Worm (Caenorhabditis elegans) whole organism, L2 larva: ENCODE data around the gene pho-12.

Experiments used
- C34F6.9 ChIP-seq: fragments of 150-350 bp; optimal IDR thresholded peaks from 2 replicates; lab custom pipeline; 2014; ENCODE audit warnings: missing biosample characterization, missing genetic modification characterization
- F13H6.1 ChIP-seq: sonication (generic microtip); optimal IDR thresholded peaks from 2 replicates; lab custom pipeline; 2016; ENCODE audit warnings: missing genetic modification characterization, missing compliant biosample characterization
- R02D3.7 ChIP-seq: fragments of 150-350 bp; optimal IDR thresholded peaks from 2 replicates; lab custom pipeline; 2014; ENCODE audit warnings: missing biosample characterization, missing genetic modification characterization
- Y55F3AM.14 ChIP-seq: fragments of 200-800 bp; sonication (Bioruptor generic); optimal IDR thresholded peaks from 2 replicates; lab custom pipeline; 2018; ENCODE audit warnings: mild to moderate bottlenecking, missing genetic modification characterization, missing compliant biosample characterization
- ZK546.5 ChIP-seq: sonication (generic microtip); optimal IDR thresholded peaks from 2 replicates; lab custom pipeline; 2017; ENCODE audit warnings: missing biosample characterization, missing genetic modification characterization
- alr-1 ChIP-seq: fragments of 150-350 bp; optimal IDR thresholded peaks from 2 replicates; lab custom pipeline; 2014; ENCODE audit warnings: missing biosample characterization, missing genetic modification characterization
- aly-2 ChIP-seq: fragments of 150-350 bp; optimal IDR thresholded peaks from 2 replicates; lab custom pipeline; 2014; ENCODE audit warnings: missing biosample characterization, missing genetic modification characterization
- ama-1 ChIP-seq: fragments of 150-350 bp; optimal IDR thresholded peaks from 2 replicates; lab custom pipeline; 2018; ENCODE audit warnings: inconsistent platforms
- blmp-1 ChIP-seq: sonication (generic microtip); optimal IDR thresholded peaks from 2 replicates; lab custom pipeline; 2017; ENCODE audit warnings: missing genetic modification characterization, mild to moderate bottlenecking, missing compliant biosample characterization, antibody characterized with exemption, moderate library complexity; ENCODE audit not compliant: insufficient read depth
- ceh-16 ChIP-seq: fragments of 150-350 bp; optimal IDR thresholded peaks from 2 replicates; lab custom pipeline; 2014; ENCODE audit warnings: missing biosample characterization, missing genetic modification characterization
- ceh-82 ChIP-seq: fragments of 150-350 bp; optimal IDR thresholded peaks from 2 replicates; lab custom pipeline; 2014; ENCODE audit warnings: missing biosample characterization, missing genetic modification characterization
- crh-2 ChIP-seq: sonication (generic microtip); optimal IDR thresholded peaks from 2 replicates; lab custom pipeline; 2017; ENCODE audit warnings: missing biosample characterization, missing genetic modification characterization
- dmd-4 ChIP-seq: sonication (generic microtip); optimal IDR thresholded peaks from 2 replicates; lab custom pipeline; 2017; ENCODE audit warnings: missing biosample characterization, missing genetic modification characterization
- egl-27 ChIP-seq: sonication (generic microtip); optimal IDR thresholded peaks from 3 replicates; lab custom pipeline; 2017; ENCODE audit warnings: missing biosample characterization, missing genetic modification reagents, missing genetic modification characterization
- elt-1 ChIP-seq: fragments of 150-350 bp; optimal IDR thresholded peaks from 2 replicates; lab custom pipeline; 2014; ENCODE audit warnings: missing biosample characterization, missing genetic modification characterization
- elt-3 ChIP-seq: sonication (generic microtip); optimal IDR thresholded peaks from 2 replicates; lab custom pipeline; 2017; ENCODE audit warnings: missing biosample characterization, missing genetic modification characterization
- fos-1 ChIP-seq: fragments of 150-350 bp; optimal IDR thresholded peaks from 2 replicates; lab custom pipeline; 2014; ENCODE audit warnings: missing biosample characterization, missing genetic modification characterization
- gmeb-1 ChIP-seq: fragments of 150-350 bp; optimal IDR thresholded peaks from 2 replicates; lab custom pipeline; 2014; ENCODE audit warnings: missing biosample characterization, missing genetic modification characterization
- lin-11 ChIP-seq: fragments of 150-350 bp; sonication (generic microtip); optimal IDR thresholded peaks from 2 replicates; lab custom pipeline; 2014; ENCODE audit warnings: missing biosample characterization, missing genetic modification characterization, inconsistent platforms, mixed read lengths
- lin-13 ChIP-seq: fragments of 150-350 bp; optimal IDR thresholded peaks from 2 replicates; lab custom pipeline; 2014; ENCODE audit warnings: missing biosample characterization, missing genetic modification reagents, missing genetic modification characterization
- lin-39 ChIP-seq: fragments of 150-350 bp; optimal IDR thresholded peaks from 2 replicates; lab custom pipeline; 2014; ENCODE audit warnings: missing biosample characterization, missing genetic modification reagents, missing genetic modification characterization
- lsy-2 ChIP-seq, 2 experiments: fragments of 150-350 bp in 1 of 2; sonication (generic microtip) in 1 of 2; optimal IDR thresholded peaks; 2 replicates each; lab custom pipeline; 2014 to 2017; ENCODE audit warnings: missing biosample characterization in 2 of 2, missing genetic modification characterization in 2 of 2
- mab-5 ChIP-seq: fragments of 150-350 bp; optimal IDR thresholded peaks from 2 replicates; lab custom pipeline; 2014; ENCODE audit warnings: missing biosample characterization, missing genetic modification characterization
- mbf-1 ChIP-seq: sonication (generic microtip); optimal IDR thresholded peaks from 2 replicates; lab custom pipeline; 2017; ENCODE audit warnings: missing biosample characterization, missing genetic modification characterization
- mdl-1 ChIP-seq, 2 experiments: fragments of 150-350 bp in 1 of 2; sonication (generic microtip) in 1 of 2; optimal IDR thresholded peaks; 2 replicates each; lab custom pipeline; 2017; ENCODE audit warnings: missing biosample characterization in 2 of 2, missing genetic modification characterization in 2 of 2
- nhr-10 ChIP-seq: sonication (generic microtip); optimal IDR thresholded peaks from 2 replicates; lab custom pipeline; 2017; ENCODE audit warnings: missing biosample characterization, missing genetic modification characterization
- nhr-11 ChIP-seq: fragments of 150-350 bp; optimal IDR thresholded peaks from 2 replicates; lab custom pipeline; 2014; ENCODE audit warnings: missing biosample characterization, missing genetic modification characterization
- nhr-12 ChIP-seq: fragments of 150-350 bp; optimal IDR thresholded peaks from 2 replicates; lab custom pipeline; 2014; ENCODE audit warnings: missing biosample characterization, missing genetic modification characterization
- nhr-129 ChIP-seq: fragments of 150-350 bp; optimal IDR thresholded peaks from 2 replicates; lab custom pipeline; 2014; ENCODE audit warnings: missing biosample characterization, missing genetic modification characterization
- nhr-21 ChIP-seq: fragments of 150-350 bp; optimal IDR thresholded peaks from 2 replicates; lab custom pipeline; 2014; ENCODE audit warnings: missing biosample characterization, missing genetic modification characterization
- nhr-23 ChIP-seq: fragments of 150-350 bp; optimal IDR thresholded peaks from 2 replicates; lab custom pipeline; 2014; ENCODE audit warnings: missing biosample characterization, missing genetic modification reagents, missing genetic modification characterization
- nhr-237 ChIP-seq: fragments of 150-350 bp; optimal IDR thresholded peaks from 2 replicates; lab custom pipeline; 2014; ENCODE audit warnings: missing biosample characterization, missing genetic modification characterization
- nhr-25 ChIP-seq: fragments of 150-350 bp; sonication (generic microtip); optimal IDR thresholded peaks from 3 replicates; lab custom pipeline; 2014; ENCODE audit warnings: missing biosample characterization, missing genetic modification characterization
- nhr-6 ChIP-seq: fragments of 150-350 bp; optimal IDR thresholded peaks from 2 replicates; lab custom pipeline; 2014; ENCODE audit warnings: missing biosample characterization, missing genetic modification characterization
- nhr-77 ChIP-seq: fragments of 150-350 bp; optimal IDR thresholded peaks from 2 replicates; lab custom pipeline; 2014; ENCODE audit warnings: missing biosample characterization, missing genetic modification characterization
- peb-1 ChIP-seq: fragments of 150-350 bp; optimal IDR thresholded peaks from 2 replicates; lab custom pipeline; 2014; ENCODE audit warnings: missing biosample characterization, missing genetic modification characterization
- sem-4 ChIP-seq: fragments of 150-350 bp; optimal IDR thresholded peaks from 2 replicates; lab custom pipeline; 2014; ENCODE audit warnings: missing biosample characterization, missing genetic modification reagents, missing genetic modification characterization
- skn-1 ChIP-seq: sonication (generic microtip); optimal IDR thresholded peaks from 2 replicates; lab custom pipeline; 2017; ENCODE audit warnings: missing biosample characterization, missing genetic modification characterization
- sma-3 ChIP-seq: sonication (generic microtip); optimal IDR thresholded peaks from 2 replicates; lab custom pipeline; 2016; ENCODE audit warnings: missing genetic modification reagents, missing genetic modification characterization, missing compliant biosample characterization
- sma-9 ChIP-seq, 2 experiments: fragments of 150-350 bp in 1 of 2; sonication (generic microtip) in 1 of 2; optimal IDR thresholded peaks; 2 replicates each; lab custom pipeline; 2014 to 2016; ENCODE audit warnings: missing genetic modification characterization in 2 of 2, mild to moderate bottlenecking in 1 of 2, missing biosample characterization in 1 of 2, missing compliant biosample characterization in 1 of 2, missing genetic modification reagents in 1 of 2, moderate library complexity in 1 of 2
- snpc-4 ChIP-seq: fragments of 150-350 bp; optimal IDR thresholded peaks from 2 replicates; lab custom pipeline; 2014; ENCODE audit warnings: missing biosample characterization, missing genetic modification characterization
- unc-39 ChIP-seq: fragments of 150-350 bp; optimal IDR thresholded peaks from 2 replicates; lab custom pipeline; 2014; ENCODE audit warnings: missing biosample characterization, missing genetic modification characterization
- unc-55 ChIP-seq: fragments of 150-350 bp; sonication (generic microtip); optimal IDR thresholded peaks from 3 replicates; lab custom pipeline; 2014; ENCODE audit warnings: missing biosample characterization, missing genetic modification reagents, missing genetic modification characterization
- unc-62 ChIP-seq: fragments of 150-350 bp; optimal IDR thresholded peaks from 2 replicates; lab custom pipeline; 2014; ENCODE audit warnings: missing biosample characterization, missing genetic modification reagents, missing genetic modification characterization
- zag-1 ChIP-seq: fragments of 150-350 bp; optimal IDR thresholded peaks from 2 replicates; lab custom pipeline; 2014; ENCODE audit warnings: missing biosample characterization, missing genetic modification characterization
- ztf-1 ChIP-seq: fragments of 200-800 bp; sonication (Bioruptor generic); conservative IDR thresholded peaks from 2 replicates; pipeline ENCODE4 v1.3.6; 2022; ENCODE audit warnings: missing genetic modification characterization, missing compliant biosample characterization
- ztf-11 ChIP-seq: sonication (generic microtip); optimal IDR thresholded peaks from 2 replicates; lab custom pipeline; 2017; ENCODE audit warnings: missing biosample characterization, missing genetic modification characterization
- ztf-4 ChIP-seq: fragments of 150-350 bp; optimal IDR thresholded peaks from 2 replicates; lab custom pipeline; 2014; ENCODE audit warnings: missing biosample characterization, missing genetic modification characterization

The pho-12 gene

DNA sequence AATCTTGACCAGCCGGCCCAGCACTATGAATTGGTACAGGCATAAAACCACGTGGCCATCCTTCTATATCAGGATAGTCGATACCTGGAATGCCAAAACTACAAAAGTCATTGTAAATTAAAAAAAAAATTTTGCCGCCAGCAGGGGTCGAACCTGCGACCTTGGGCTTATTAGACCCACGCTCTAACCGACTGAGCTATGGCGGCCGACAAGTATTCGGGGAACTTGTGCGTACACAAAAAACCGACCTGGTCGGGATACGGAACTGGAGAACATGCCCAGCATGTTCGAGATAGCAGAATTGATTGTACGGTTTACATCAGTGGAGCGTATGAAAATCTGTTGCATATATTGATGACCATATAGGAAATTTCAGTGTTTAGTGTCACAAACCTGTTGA, 3.3 kb downstream of the pho-12 start (continued):
- peak; percentile 98 for TF ChIP-seq snpc-4 (tag; lab: Kevin White, UChicago)
- no peak for TF ChIP-seq nhr-10 (tag; lab: Kevin White, UChicago)

DNA sequence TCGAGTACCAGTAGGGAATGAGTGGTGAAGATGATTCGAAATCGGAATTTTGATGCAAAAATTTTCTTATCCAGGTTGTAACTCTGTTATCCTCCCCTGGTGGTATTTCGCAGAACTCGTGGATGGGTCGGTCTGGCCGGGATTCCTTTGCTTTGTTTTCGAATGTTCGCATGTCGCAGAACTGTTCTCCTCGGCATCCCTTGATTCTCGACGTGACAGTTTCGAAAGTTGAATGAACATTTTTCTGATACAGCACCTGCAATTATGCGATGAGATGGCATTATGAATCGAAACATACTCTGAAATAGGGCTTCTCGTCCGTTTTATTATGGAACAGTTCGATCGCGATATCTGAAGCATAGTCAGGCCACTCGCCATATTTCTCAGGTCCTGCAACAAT, 4.4 kb downstream of the pho-12 start:
- TF ChIP-seq fos-1 (tag; lab: Kevin White, UChicago) = no peak
- no peak for TF ChIP-seq ztf-4 (tag; lab: Kevin White, UChicago)
- no peak for TF ChIP-seq C34F6.9 (tag; lab: Kevin White, UChicago)
- TF ChIP-seq unc-39 (tag; lab: Kevin White, UChicago) = no peak
- TF ChIP-seq sma-9 (GFP tag; optimal IDR thresholded peaks at IDR 0.05; lab: Kevin White, UChicago) = no peak
- TF ChIP-seq sma-9 (tag; optimal IDR thresholded peaks at IDR 0.05; lab: Kevin White, UChicago) = no peak
- no peak for TF ChIP-seq nhr-77
- TF ChIP-seq lsy-2 (tag; optimal IDR thresholded peaks at IDR 0.05; lab: Kevin White, UChicago) = no peak
- no peak for TF ChIP-seq nhr-21 (tag; lab: Kevin White, UChicago)
- TF ChIP-seq egl-27 (tag; lab: Kevin White, UChicago) = no peak

DNA sequence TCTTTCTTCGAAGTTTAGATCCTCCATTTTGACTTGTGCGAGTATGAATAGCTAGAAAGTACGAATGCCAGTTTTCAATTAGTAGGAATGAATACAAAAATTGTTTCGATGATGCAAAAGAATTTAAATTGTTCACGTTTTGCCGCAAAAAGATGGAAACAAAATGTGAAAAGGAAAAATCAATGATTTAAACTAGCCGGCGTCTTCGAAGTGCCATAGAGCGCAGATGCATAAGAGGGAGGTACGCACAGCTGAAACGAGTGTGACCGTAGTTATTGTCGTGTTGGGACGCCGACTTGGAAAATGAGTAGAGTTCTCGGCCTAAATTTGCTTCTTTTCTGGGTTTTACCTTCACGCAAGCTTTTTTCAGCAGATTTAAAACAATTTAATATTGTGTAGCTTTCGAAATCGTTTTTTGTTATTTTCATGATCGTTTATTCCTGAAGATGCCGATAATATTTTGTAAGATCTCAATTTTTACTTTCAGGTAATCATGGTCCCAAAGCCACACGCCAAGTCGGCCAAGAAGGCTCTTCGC, 5.4 kb downstream of the pho-12 start, which contains the start of the genes ify-1 and rpl-22:
Gene ify-1 (minus strand): TSS at position 51 of the 538 bp plus-strand sequence.
Gene rpl-22 (plus strand): TSS at position 488 of the 538 bp plus-strand sequence.
- peak; percentile 94 for TF ChIP-seq sma-3 (GFP tag; lab: Kevin White, UChicago)
- TF ChIP-seq nhr-23 = no peak
- TF ChIP-seq snpc-4 (tag; lab: Kevin White, UChicago) = peak; percentile 94
- TF ChIP-seq lin-11 (tag; lab: Kevin White, UChicago) = peak; percentile 96
- no peak for TF ChIP-seq ztf-1 (GFP tag; lab: Robert Waterston, UW)
- peak; percentile 34 for TF ChIP-seq nhr-10 (tag; lab: Kevin White, UChicago)
- peak; percentile 47 for TF ChIP-seq unc-62 (GFP tag; lab: Kevin White, UChicago)
- peak; percentile 92 for TF ChIP-seq F13H6.1
- no peak for TF ChIP-seq nhr-12 (tag; lab: Kevin White, UChicago)
- no peak for TF ChIP-seq nhr-237 (tag; lab: Kevin White, UChicago)
- TF ChIP-seq nhr-77 = peak; percentile 76
- peak; percentile 90 for TF ChIP-seq mab-5
- peak; percentile 94 for TF ChIP-seq nhr-21 (tag; lab: Kevin White, UChicago)
- TF ChIP-seq gmeb-1 (tag; lab: Kevin White, UChicago) = peak; percentile 95
- TF ChIP-seq nhr-6 (tag; lab: Kevin White, UChicago) = peak; percentile 89
- TF ChIP-seq elt-3 (tag; lab: Kevin White, UChicago) = no peak
- no peak for TF ChIP-seq dmd-4 (tag; lab: Kevin White, UChicago)
- TF ChIP-seq ZK546.5 (tag; lab: Kevin White, UChicago) = peak; percentile 83
- no peak for TF ChIP-seq alr-1 (tag; lab: Kevin White, UChicago)
- TF ChIP-seq mdl-1 (tag; optimal IDR thresholded peaks at IDR 0.05; lab: Kevin White, UChicago) = peak in 1 of 2 experiments; percentile 51
- TF ChIP-seq ceh-16 (tag; lab: Kevin White, UChicago) = peak; percentile 71
- no peak for TF ChIP-seq ztf-11 (tag; lab: Kevin White, UChicago)
- TF ChIP-seq sma-9 (GFP tag; optimal IDR thresholded peaks at IDR 0.05; lab: Kevin White, UChicago) = peak; percentile 94
- TF ChIP-seq sma-9 (tag; optimal IDR thresholded peaks at IDR 0.05; lab: Kevin White, UChicago) = no peak
- TF ChIP-seq C34F6.9 (tag; lab: Kevin White, UChicago) = peak; percentile 96
- TF ChIP-seq sem-4 (tag; lab: Kevin White, UChicago) = peak; percentile 93
- no peak for TF ChIP-seq elt-1 (tag; lab: Kevin White, UChicago)
- TF ChIP-seq crh-2 (tag; lab: Kevin White, UChicago) = peak; percentile 98
- TF ChIP-seq lin-39 (tag; lab: Kevin White, UChicago) = no peak
- peak; percentile 95 for TF ChIP-seq lin-13
- no peak for TF ChIP-seq skn-1 (tag; lab: Kevin White, UChicago)
- TF ChIP-seq ceh-82 (tag; lab: Kevin White, UChicago) = peak; percentile 73
- peak; percentile 95 for TF ChIP-seq nhr-25 (tag; lab: Kevin White, UChicago)
- TF ChIP-seq mbf-1 (tag; lab: Kevin White, UChicago) = no peak
- TF ChIP-seq peb-1 (tag; lab: Kevin White, UChicago) = no peak
- peak; percentile 43 for TF ChIP-seq R02D3.7 (tag; lab: Kevin White, UChicago)
- TF ChIP-seq fos-1 (tag; lab: Kevin White, UChicago) = peak; percentile 83
- TF ChIP-seq lsy-2 (tag; optimal IDR thresholded peaks at IDR 0.05; lab: Kevin White, UChicago) = peak; percentile 98 to 100
- TF ChIP-seq ztf-4 (tag; lab: Kevin White, UChicago) = peak; percentile 90
- peak; percentile 86 for TF ChIP-seq blmp-1 (tag; lab: Kevin White, UChicago)
- peak; percentile 39 for TF ChIP-seq egl-27 (tag; lab: Kevin White, UChicago)
- TF ChIP-seq zag-1 = peak; percentile 78
- peak; percentile 28 for TF ChIP-seq Y55F3AM.14 (GFP tag; lab: Kevin White, UChicago)
- TF ChIP-seq ama-1 (lab: Kevin White, UChicago) = peak; percentile 71
- no peak for TF ChIP-seq unc-39 (tag; lab: Kevin White, UChicago)
- TF ChIP-seq unc-55 (GFP tag; lab: Kevin White, UChicago) = peak; percentile 99
- TF ChIP-seq nhr-11 (tag; lab: Kevin White, UChicago) = peak; percentile 37
- no peak for TF ChIP-seq aly-2 (tag; lab: Kevin White, UChicago)
- TF ChIP-seq nhr-129 (tag; lab: Kevin White, UChicago) = peak; percentile 98
